Fruit fly (Drosophila melanogaster) whole organism, prepupa: ENCODE measurements around the gene CG5071.

Experiments
- Blimp-1 ChIP-seq: fragments of 200-800 bp; sonication (Bioruptor generic); optimal IDR thresholded peaks from 3 replicates; lab custom pipeline; 2017; ENCODE audit warnings: missing biosample characterization, missing genetic modification characterization, mild to moderate bottlenecking, moderate library complexity, missing genetic modification reagents
- CG10631 ChIP-seq: fragments of 200-800 bp; sonication (Bioruptor generic); optimal IDR thresholded peaks from 2 replicates; lab custom pipeline; 2016; ENCODE audit warnings: missing biosample characterization, missing genetic modification characterization
- CG11762 ChIP-seq: fragments of 200-800 bp; sonication (Bioruptor generic); optimal IDR thresholded peaks from 3 replicates; lab custom pipeline; 2016; ENCODE audit warnings: missing biosample characterization, missing genetic modification characterization; ENCODE audit not compliant: insufficient read depth
- CG11902 ChIP-seq: fragments of 200-800 bp; sonication (Bioruptor generic); optimal IDR thresholded peaks from 3 replicates; lab custom pipeline; 2016; ENCODE audit warnings: missing biosample characterization, missing genetic modification characterization
- CG1621 ChIP-seq: fragments of 200-800 bp; sonication (Bioruptor generic); optimal IDR thresholded peaks from 3 replicates; lab custom pipeline; 2018; ENCODE audit warnings: missing biosample characterization, mild to moderate bottlenecking, missing genetic modification characterization
- CG3032 ChIP-seq: fragments of 200-800 bp; optimal IDR thresholded peaks from 2 replicates; lab custom pipeline; 2019; ENCODE audit warnings: missing biosample characterization, mild to moderate bottlenecking, missing genetic modification characterization, moderate library complexity
- CG31627 ChIP-seq: fragments of 200-800 bp; sonication (Bioruptor generic); optimal IDR thresholded peaks from 3 replicates; lab custom pipeline; 2016; ENCODE audit warnings: missing biosample characterization, missing genetic modification characterization
- CG32006 ChIP-seq: fragments of 200-800 bp; sonication (Bioruptor generic); optimal IDR thresholded peaks from 3 replicates; lab custom pipeline; 2017; ENCODE audit warnings: missing biosample characterization, mild to moderate bottlenecking, missing genetic modification characterization
- CG6276 ChIP-seq: fragments of 200-800 bp; sonication (Bioruptor generic); optimal IDR thresholded peaks from 2 replicates; lab custom pipeline; 2017; ENCODE audit warnings: missing biosample characterization, mild to moderate bottlenecking, missing genetic modification characterization
- CG6808 ChIP-seq: fragments of 200-800 bp; sonication (Bioruptor generic); optimal IDR thresholded peaks from 3 replicates; lab custom pipeline; 2017; ENCODE audit warnings: missing biosample characterization, missing genetic modification characterization, mild to moderate bottlenecking, moderate library complexity, missing genetic modification reagents
- CG6854 ChIP-seq: fragments of 200-800 bp; sonication (Bioruptor generic); optimal IDR thresholded peaks from 2 replicates; lab custom pipeline; 2017; ENCODE audit warnings: missing biosample characterization, mild to moderate bottlenecking, missing genetic modification characterization
- CG8119 ChIP-seq: fragments of 200-800 bp; sonication (Bioruptor generic); IDR thresholded peaks from 3 replicates; pipeline ENCODE4 v1.3.6; 2022; ENCODE audit warnings: missing biosample characterization, missing genetic modification characterization
- Eip78C ChIP-seq: fragments of 200-800 bp; sonication (Bioruptor generic); peaks from one replicate; lab custom pipeline; 2016; ENCODE audit warnings: missing biosample characterization, missing genetic modification characterization
- Ets21C ChIP-seq: fragments of 200-800 bp; sonication (Bioruptor generic); optimal IDR thresholded peaks from 3 replicates; lab custom pipeline; 2016; ENCODE audit warnings: missing biosample characterization, missing genetic modification characterization
- Hr38 ChIP-seq: sonication (Bioruptor generic); optimal IDR thresholded peaks from 2 replicates; lab custom pipeline; 2016; ENCODE audit warnings: missing biosample characterization, missing genetic modification characterization
- Hr39 ChIP-seq: fragments of 200-800 bp; sonication (Bioruptor generic); optimal IDR thresholded peaks from 2 replicates; lab custom pipeline; 2016; ENCODE audit warnings: missing biosample characterization, missing genetic modification characterization
- Lpt ChIP-seq: fragments of 200-800 bp; sonication (Bioruptor generic); optimal IDR thresholded peaks from 3 replicates; lab custom pipeline; 2016; ENCODE audit warnings: missing biosample characterization, missing genetic modification characterization
- Met ChIP-seq: fragments of 200-800 bp; sonication (Bioruptor generic); optimal IDR thresholded peaks from 3 replicates; lab custom pipeline; 2016; ENCODE audit warnings: missing biosample characterization, missing genetic modification characterization
- Sox102F ChIP-seq: fragments of 200-800 bp; sonication (Bioruptor generic); optimal IDR thresholded peaks from 2 replicates; lab custom pipeline; 2016; ENCODE audit warnings: missing biosample characterization, mild to moderate bottlenecking, missing genetic modification characterization
- Sox14 ChIP-seq: fragments of 200-800 bp; sonication (Bioruptor generic); optimal IDR thresholded peaks from 3 replicates; lab custom pipeline; 2016; ENCODE audit warnings: missing biosample characterization, missing genetic modification characterization
- achi ChIP-seq: fragments of 200-800 bp; sonication (Bioruptor generic); optimal IDR thresholded peaks from 3 replicates; lab custom pipeline; 2016; ENCODE audit warnings: missing biosample characterization, missing genetic modification characterization
- acj6 ChIP-seq: fragments of 200-800 bp; sonication (Bioruptor generic); optimal IDR thresholded peaks from 3 replicates; lab custom pipeline; 2016; ENCODE audit warnings: missing biosample characterization, missing genetic modification characterization
- cyc ChIP-seq: fragments of 200-800 bp; sonication (Bioruptor generic); optimal IDR thresholded peaks from 3 replicates; lab custom pipeline; 2016; ENCODE audit warnings: missing biosample characterization, missing genetic modification characterization
- dsx ChIP-seq: fragments of 200-800 bp; optimal IDR thresholded peaks from 3 replicates; lab custom pipeline; 2019; ENCODE audit warnings: missing biosample characterization, mild to moderate bottlenecking, missing genetic modification characterization, moderate library complexity; ENCODE audit not compliant: poor library complexity, severe bottlenecking
- eg ChIP-seq: fragments of 200-800 bp; sonication (Bioruptor generic); IDR thresholded peaks from 3 replicates; pipeline ENCODE4 v1.3.6; 2022; ENCODE audit warnings: missing biosample characterization, missing genetic modification characterization
- esn ChIP-seq: fragments of 200-800 bp; sonication (Bioruptor generic); optimal IDR thresholded peaks from 2 replicates; lab custom pipeline; 2016; ENCODE audit warnings: missing biosample characterization, mild to moderate bottlenecking, missing genetic modification characterization, moderate library complexity
- fkh ChIP-seq: fragments of 200-800 bp; sonication (Bioruptor generic); optimal IDR thresholded peaks from 3 replicates; lab custom pipeline; 2017; ENCODE audit warnings: missing biosample characterization, mild to moderate bottlenecking, missing genetic modification characterization, moderate library complexity
- lz ChIP-seq: fragments of 200-800 bp; sonication (Bioruptor generic); optimal IDR thresholded peaks from 3 replicates; lab custom pipeline; 2016; ENCODE audit warnings: missing biosample characterization, missing genetic modification characterization
- pdm3 ChIP-seq: fragments of 200-800 bp; sonication (Bioruptor generic); optimal IDR thresholded peaks from 3 replicates; lab custom pipeline; 2016; ENCODE audit warnings: missing biosample characterization, missing genetic modification characterization
- salr ChIP-seq, 2 experiments: fragments of 200-800 bp; sonication (Bioruptor generic); optimal IDR thresholded peaks; 3 replicates each; lab custom pipeline; 2016 to 2018; ENCODE audit warnings: missing biosample characterization in 2 of 2, missing genetic modification characterization in 2 of 2, mild to moderate bottlenecking in 1 of 2
- spab ChIP-seq: fragments of 200-800 bp; sonication (Bioruptor generic); optimal IDR thresholded peaks from 2 replicates; lab custom pipeline; 2017; ENCODE audit warnings: missing biosample characterization, mild to moderate bottlenecking, missing genetic modification characterization, missing genetic modification reagents
- ss ChIP-seq, 2 experiments: fragments of 200-800 bp; sonication (Bioruptor generic); optimal IDR thresholded peaks; 2 replicates in 1 of 2; 3 replicates in 1 of 2; lab custom pipeline; 2017 to 2018; ENCODE audit warnings: mild to moderate bottlenecking in 2 of 2, missing biosample characterization in 2 of 2, missing genetic modification characterization in 2 of 2, moderate library complexity in 1 of 2
- svp ChIP-seq: fragments of 200-800 bp; sonication (Bioruptor generic); peaks from one replicate; lab custom pipeline; 2016; ENCODE audit warnings: missing biosample characterization, missing genetic modification characterization
- topi ChIP-seq: fragments of 200-800 bp; sonication (Bioruptor generic); optimal IDR thresholded peaks from 3 replicates; lab custom pipeline; 2016; ENCODE audit warnings: missing biosample characterization, missing genetic modification characterization

Gene CG5071

dm6 chr3R:25618114-25618513 lies at the start of gene CG5071:
TSS of gene CG5071 (plus strand) at chr3R:25618414.
- no peak for TF ChIP-seq Sox102F (GFP tag; lab: Kevin White, UChicago)

- TF ChIP-seq Hr39 (GFP tag; lab: Kevin White, UChicago) (no peak), CG1621 (no peak), Hr38 (GFP tag; lab: Kevin White, UChicago) (no peak), CG11762 (GFP tag; lab: Kevin White, UChicago) (no peak), CG6854 (GFP tag; lab: Kevin White, UChicago) (no peak), Ets21C (no peak), Met (no peak), esn (GFP tag; lab: Kevin White, UChicago) (no peak), CG6276 (GFP tag; lab: Kevin White, UChicago) (no peak), cyc (GFP tag; lab: Kevin White, UChicago) (no peak), acj6 (GFP tag; lab: Kevin White, UChicago) (no peak), ss (GFP tag; optimal IDR thresholded peaks at IDR 0.05; lab: Kevin White, UChicago) (no peak), CG32006 (GFP tag; lab: Kevin White, UChicago) (no peak)
Measured at dm6 chr3R:25583079-25583478, 35.1 kb upstream of the CG5071 start, which contains the start of gene CG4582. TSS of gene CG4582 (minus strand) at chr3R:25583179.

- TF ChIP-seq CG32006 (GFP tag; lab: Kevin White, UChicago) (no peak), acj6 (GFP tag; lab: Kevin White, UChicago) (no peak), lz (GFP tag; lab: Kevin White, UChicago) (no peak), CG6808 (GFP tag; lab: Kevin White, UChicago) (no peak), CG10631 (GFP tag; lab: Kevin White, UChicago) (no peak), Sox14 (no peak), CG8119 (no peak), CG11902 (GFP tag; lab: Kevin White, UChicago) (no peak), esn (GFP tag; lab: Kevin White, UChicago) (no peak), topi (GFP tag; lab: Kevin White, UChicago) (no peak), achi (GFP tag; lab: Kevin White, UChicago) (no peak), CG31627 (GFP tag; lab: Kevin White, UChicago) (no peak), Lpt (GFP tag; lab: Kevin White, UChicago) (no peak), spab (no peak), eg (no peak), Sox102F (GFP tag; lab: Kevin White, UChicago) (no peak), fkh (GFP tag; lab: Kevin White, UChicago) (no peak), pdm3 (GFP tag; lab: Kevin White, UChicago) (no peak), salr (GFP tag; optimal IDR thresholded peaks at IDR 0.05; lab: Kevin White, UChicago) (no peak)
Measured at dm6 chr3R:25587708-25588107, 30.5 kb upstream of the CG5071 start.

dm6 chr3R:25588493-25588892 lies 29.7 kb upstream of the CG5071 start:
- no peak for TF ChIP-seq CG3032 (tag; lab: Kevin White, UChicago)
- no peak for TF ChIP-seq Blimp-1
- no peak for TF ChIP-seq CG10631 (GFP tag; lab: Kevin White, UChicago)
- no peak for TF ChIP-seq CG6854 (GFP tag; lab: Kevin White, UChicago)
- no peak for TF ChIP-seq esn (GFP tag; lab: Kevin White, UChicago)
- TF ChIP-seq Eip78C (GFP tag; lab: Kevin White, UChicago) = no peak

- TF ChIP-seq eg (no peak), svp (GFP tag; lab: Kevin White, UChicago) (peak; percentile 60), CG31627 (GFP tag; lab: Kevin White, UChicago) (no peak), fkh (GFP tag; lab: Kevin White, UChicago) (no peak), topi (GFP tag; lab: Kevin White, UChicago) (no peak), dsx (no peak)
Measured at dm6 chr3R:25589168-25589567, 29.0 kb upstream of the CG5071 start.
